Fruit fly (Drosophila melanogaster): Measurements from ENCODE around the gene RhoGAP102A.

dm6 chr4:314672-315266 lies 60.0 kb downstream of the RhoGAP102A start, which contains the start of gene Rnf11:
- no peak for TF ChIP-seq CG8359 (GFP tag; optimal IDR thresholded peaks at IDR 0.05; ENCODE audit: borderline replicate concordance)
- TF ChIP-seq cas (GFP tag; IDR thresholded peaks at IDR 0.05): no peak
- TF ChIP-seq CG11085 (GFP tag; IDR thresholded peaks at IDR 0.05): no peak
- TF ChIP-seq CG33213 (GFP tag; optimal IDR thresholded peaks at IDR 0.05): no peak
- peak; percentile 8 for TF ChIP-seq gem (tag; optimal IDR thresholded peaks at IDR 0.05)
- no peak for TF ChIP-seq CG42726 (GFP tag; IDR thresholded peaks at IDR 0.05; ENCODE audit: partially characterized antibody)
- TF ChIP-seq oc (tag; optimal IDR thresholded peaks at IDR 0.05): no peak
- TF ChIP-seq zen (tag; optimal IDR thresholded peaks at IDR 0.05): peak; percentile 45
- no peak for TF ChIP-seq NC2β (GFP tag; optimal IDR thresholded peaks at IDR 0.05)
- TF ChIP-seq CG2875 (GFP tag; optimal IDR thresholded peaks at IDR 0.05): no peak
- no peak for TF ChIP-seq hb (GFP tag; IDR thresholded peaks at IDR 0.05; ENCODE audit: partially characterized antibody)
- TF ChIP-seq hkb (optimal IDR thresholded peaks at IDR 0.05): no peak
- no peak for TF ChIP-seq hkb (GFP tag; IDR thresholded peaks at IDR 0.05)
- no peak for TF ChIP-seq vfl (GFP tag; optimal IDR thresholded peaks at IDR 0.05)
- TF ChIP-seq ato (GFP tag; IDR thresholded peaks at IDR 0.05; ENCODE audit: partially characterized antibody): no peak
